Worm (Caenorhabditis elegans) whole organism, early embryonic: ENCODE results near the gene ced-6.

Experiments used
- B0310.2 ChIP-seq: sonication (generic microtip); optimal IDR thresholded peaks from 2 replicates; lab custom pipeline; 2016; ENCODE audit warnings: mild to moderate bottlenecking, missing genetic modification characterization, missing compliant biosample characterization
- F13C5.2 ChIP-seq: sonication (generic microtip); optimal IDR thresholded peaks from 2 replicates; lab custom pipeline; 2017; ENCODE audit warnings: mild to moderate bottlenecking, missing genetic modification characterization, inconsistent platforms, missing compliant biosample characterization
- aly-1 ChIP-seq: sonication (generic microtip); optimal IDR thresholded peaks from 2 replicates; lab custom pipeline; 2016; ENCODE audit warnings: missing genetic modification characterization, missing compliant biosample characterization
- ama-1 ChIP-seq: fragments of 150-350 bp; optimal IDR thresholded peaks from 2 replicates; lab custom pipeline; 2014
- ceh-13 ChIP-seq: fragments of 200-800 bp; sonication (Bioruptor generic); optimal IDR thresholded peaks from 2 replicates; lab custom pipeline; 2018; ENCODE audit warnings: mild to moderate bottlenecking, missing genetic modification characterization, missing compliant biosample characterization
- ceh-36 ChIP-seq: sonication (generic microtip); optimal IDR thresholded peaks from 2 replicates; lab custom pipeline; 2016; ENCODE audit warnings: missing genetic modification characterization, inconsistent platforms, missing compliant biosample characterization
- ets-7 ChIP-seq: sonication (generic microtip); optimal IDR thresholded peaks from 2 replicates; lab custom pipeline; 2016; ENCODE audit warnings: missing genotype, missing genetic modification characterization, missing compliant biosample characterization
- flt-1 ChIP-seq: fragments of 200-800 bp; sonication (Bioruptor generic); IDR thresholded peaks from 2 replicates; pipeline ENCODE4 v1.3.6; 2022; ENCODE audit warnings: missing genetic modification characterization, missing compliant biosample characterization
- hmbx-1 ChIP-seq: sonication (generic microtip); optimal IDR thresholded peaks from 2 replicates; lab custom pipeline; 2016; ENCODE audit warnings: mild to moderate bottlenecking, missing genetic modification characterization, missing compliant biosample characterization
- hmg-4 ChIP-seq: fragments of 200-800 bp; sonication (Bioruptor generic); optimal IDR thresholded peaks from 2 replicates; lab custom pipeline; 2018; ENCODE audit warnings: mild to moderate bottlenecking, missing genetic modification characterization, missing compliant biosample characterization
- hnd-1 ChIP-seq: sonication (generic microtip); optimal IDR thresholded peaks from 2 replicates; lab custom pipeline; 2016; ENCODE audit warnings: missing genetic modification characterization, missing compliant biosample characterization
- pes-1 ChIP-seq: fragments of 200-800 bp; sonication (Bioruptor generic); IDR thresholded peaks from 2 replicates; pipeline ENCODE4 v1.3.6; 2022; ENCODE audit warnings: missing genetic modification reagents, missing genetic modification characterization, missing compliant biosample characterization
- scrt-1 ChIP-seq: fragments of 200-800 bp; sonication (Bioruptor generic); IDR thresholded peaks from 2 replicates; pipeline ENCODE4 v1.3.6; 2022; ENCODE audit warnings: missing genetic modification characterization, missing compliant biosample characterization
- sea-1 ChIP-seq: fragments of 200-800 bp; sonication (Bioruptor generic); conservative IDR thresholded peaks from 2 replicates; pipeline ENCODE4 v1.3.6; 2022; ENCODE audit warnings: missing genetic modification characterization, missing compliant biosample characterization
- tbx-11 ChIP-seq: fragments of 200-800 bp; sonication (Bioruptor generic); IDR thresholded peaks from 2 replicates; pipeline ENCODE4 v1.3.6; 2022; ENCODE audit warnings: missing genetic modification characterization, missing compliant biosample characterization
- tbx-37 ChIP-seq: fragments of 200-800 bp; sonication (Bioruptor generic); conservative IDR thresholded peaks from 2 replicates; pipeline ENCODE4 v1.3.6; 2022; ENCODE audit warnings: missing genetic modification reagents, missing genetic modification characterization, missing compliant biosample characterization
- tra-4 ChIP-seq: sonication (generic microtip); optimal IDR thresholded peaks from 2 replicates; lab custom pipeline; 2017; ENCODE audit warnings: missing genetic modification characterization, missing compliant biosample characterization

Gene ced-6

ce11 chrIII:5610276-5610675 lies 14.7 kb downstream of the ced-6 start, which contains the start of gene C05D2.8:
Gene C05D2.8, minus strand, starts transcription at chrIII:5610346.
- TF ChIP-seq tbx-37 (GFP tag; lab: Robert Waterston, UW): no peak

ce11 chrIII:5611604-5612324 lies 16.2 kb downstream of the ced-6 start, which contains the start of gene bas-1:
Gene bas-1, plus strand, starts transcription at chrIII:5612274.
- TF ChIP-seq ets-7 (tag; lab: Kevin White, UChicago): no peak
- no peak for TF ChIP-seq hmbx-1 (tag; lab: Kevin White, UChicago)
- TF ChIP-seq hnd-1 (tag; lab: Kevin White, UChicago): no peak
- TF ChIP-seq ceh-13: no peak
- no peak for TF ChIP-seq flt-1
- no peak for TF ChIP-seq F13C5.2 (tag; lab: Kevin White, UChicago)
- no peak for TF ChIP-seq scrt-1 (GFP tag; lab: Robert Waterston, UW)
- no peak for TF ChIP-seq ceh-36 (tag; lab: Kevin White, UChicago)
- no peak for TF ChIP-seq pes-1 (GFP tag; lab: Robert Waterston, UW)
- TF ChIP-seq sea-1: no peak
- no peak for TF ChIP-seq aly-1 (tag; lab: Kevin White, UChicago)
- no peak for TF ChIP-seq hmg-4

- no peak for TF ChIP-seq hmbx-1 (tag; lab: Kevin White, UChicago)
- TF ChIP-seq aly-1 (tag; lab: Kevin White, UChicago): no peak
- no peak for TF ChIP-seq ama-1 (lab: Kevin White, UChicago)
- TF ChIP-seq sea-1: no peak
- TF ChIP-seq tbx-11 (GFP tag; lab: Robert Waterston, UW): no peak
- TF ChIP-seq tra-4 (tag; lab: Kevin White, UChicago): no peak
- no peak for TF ChIP-seq F13C5.2 (tag; lab: Kevin White, UChicago)
- no peak for TF ChIP-seq pes-1 (GFP tag; lab: Robert Waterston, UW)
- TF ChIP-seq hnd-1 (tag; lab: Kevin White, UChicago): no peak
- no peak for TF ChIP-seq ets-7 (tag; lab: Kevin White, UChicago)
Observed at ce11 chrIII:5614648-5615047, 19.1 kb downstream of the ced-6 start, which contains the start of gene basl-1. Gene basl-1, plus strand, starts transcription at chrIII:5614948.

- TF ChIP-seq ceh-13 (no peak), tbx-37 (GFP tag; lab: Robert Waterston, UW) (no peak), aly-1 (tag; lab: Kevin White, UChicago) (no peak), ets-7 (tag; lab: Kevin White, UChicago) (no peak), tbx-11 (GFP tag; lab: Robert Waterston, UW) (no peak), sea-1 (no peak), hmg-4 (no peak), ama-1 (lab: Kevin White, UChicago) (no peak), tra-4 (tag; lab: Kevin White, UChicago) (no peak), ceh-36 (tag; lab: Kevin White, UChicago) (no peak)
Observed at ce11 chrIII:5615675-5616074, 20.1 kb downstream of the ced-6 start.

ce11 chrIII:5620186-5620585 lies 24.6 kb downstream of the ced-6 start:
- TF ChIP-seq tbx-37 (GFP tag; lab: Robert Waterston, UW) (no peak), F13C5.2 (tag; lab: Kevin White, UChicago) (no peak), ets-7 (tag; lab: Kevin White, UChicago) (no peak), hmbx-1 (tag; lab: Kevin White, UChicago) (no peak), B0310.2 (tag; lab: Kevin White, UChicago) (no peak), hnd-1 (tag; lab: Kevin White, UChicago) (no peak), sea-1 (no peak), hmg-4 (no peak), pes-1 (GFP tag; lab: Robert Waterston, UW) (no peak), ceh-36 (tag; lab: Kevin White, UChicago) (no peak), flt-1 (no peak)

- TF ChIP-seq pes-1 (GFP tag; lab: Robert Waterston, UW) (no peak), scrt-1 (GFP tag; lab: Robert Waterston, UW) (no peak), hmg-4 (peak; percentile 9), F13C5.2 (tag; lab: Kevin White, UChicago) (peak; percentile 8)
Observed at ce11 chrIII:5621236-5621635, 25.7 kb downstream of the ced-6 start.

- no peak for TF ChIP-seq pes-1 (GFP tag; lab: Robert Waterston, UW)
- TF ChIP-seq tra-4 (tag; lab: Kevin White, UChicago): no peak
- no peak for TF ChIP-seq scrt-1 (GFP tag; lab: Robert Waterston, UW)
Observed at ce11 chrIII:5622232-5623009, 26.9 kb downstream of the ced-6 start.

- TF ChIP-seq pes-1 (GFP tag; lab: Robert Waterston, UW): no peak
- no peak for TF ChIP-seq scrt-1 (GFP tag; lab: Robert Waterston, UW)
- TF ChIP-seq ama-1 (lab: Kevin White, UChicago): no peak
- TF ChIP-seq ceh-36 (tag; lab: Kevin White, UChicago): no peak
- no peak for TF ChIP-seq ceh-13
Observed at ce11 chrIII:5623418-5623817, 27.8 kb downstream of the ced-6 start.
